Worm (Caenorhabditis elegans): ENCODE data around the gene psr-1.
A peak's percentile ranks its signal among the peaks of the same experiment; 100 is the strongest.

The psr-1 gene

DNA sequence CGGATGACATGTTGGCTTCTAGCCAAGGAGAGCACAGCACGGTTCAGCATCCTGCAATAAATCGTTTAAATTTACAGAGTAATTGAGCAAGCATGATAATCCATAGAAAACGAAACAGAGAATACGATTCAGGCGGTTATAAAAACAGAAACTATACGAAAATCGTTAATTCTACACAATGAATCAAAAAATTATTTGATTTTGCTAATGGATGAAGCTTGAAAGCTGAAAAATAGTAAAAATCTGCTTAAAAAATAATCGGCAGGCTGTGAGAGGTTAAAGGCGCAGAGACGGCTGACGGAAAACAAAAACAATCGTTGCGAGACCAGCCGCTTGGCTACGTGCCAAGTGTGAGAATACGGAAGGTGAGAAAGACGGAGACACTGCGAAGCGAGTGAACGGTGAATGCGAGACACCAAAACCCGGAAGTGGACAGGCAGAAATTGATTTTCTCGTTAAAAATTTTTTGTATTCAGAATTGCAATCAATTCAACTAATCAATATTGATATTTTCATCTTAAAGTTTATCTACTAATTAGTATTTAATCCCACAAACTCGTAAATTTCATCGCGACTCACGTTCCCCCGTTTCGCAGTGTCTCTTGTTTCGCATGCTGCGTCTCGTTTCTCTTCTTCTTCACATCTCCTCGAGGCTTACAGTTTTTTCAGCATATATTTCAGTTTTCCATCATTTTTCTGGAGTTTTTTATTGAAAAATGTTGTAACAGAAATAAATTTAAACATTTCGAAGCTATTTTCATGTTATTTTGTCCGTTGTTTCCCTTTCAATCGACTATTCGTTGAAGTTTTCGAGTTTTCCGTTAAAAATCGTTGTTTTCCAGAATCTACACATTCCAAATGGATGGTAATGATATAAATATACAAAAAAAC lies 7.3 kb downstream of the psr-1 start, which contains the start of the genes F29B9.11 and jmjd-1.2 (continued):
- no peak for TF ChIP-seq ceh-79 (tag; optimal IDR thresholded peaks at IDR 0.05)
- peak; percentile 89 for TF ChIP-seq B0336.3 (GFP tag; IDR thresholded peaks at IDR 0.05)
- TF ChIP-seq ceh-91 (GFP tag; IDR thresholded peaks at IDR 0.05), result peak; percentile 86
- peak; percentile 96 for TF ChIP-seq dox-1 (GFP tag; IDR thresholded peaks at IDR 0.05)
- no peak for TF ChIP-seq T26A5.8 (tag; optimal IDR thresholded peaks at IDR 0.05)
- peak; percentile 98 for TF ChIP-seq attf-5 (GFP tag; optimal IDR thresholded peaks at IDR 0.05)
- no peak for TF ChIP-seq F57A8.1 (GFP tag; optimal IDR thresholded peaks at IDR 0.05)
- peak; percentile 75; the same call in 1 of the 2 replicates for TF ChIP-seq madf-3 (GFP tag; IDR thresholded peaks at IDR 0.05)
- no peak for TF ChIP-seq cebp-2 (GFP tag; IDR thresholded peaks at IDR 0.05)
- peak; percentile 81 for TF ChIP-seq ztf-26 (tag; optimal IDR thresholded peaks at IDR 0.05)
- peak; percentile 42 for TF ChIP-seq gei-17 (GFP tag; optimal IDR thresholded peaks at IDR 0.05)
- TF ChIP-seq ZK185.1 (tag; optimal IDR thresholded peaks at IDR 0.05; ENCODE audit: poor library complexity, severe bottlenecking), result peak; percentile 44
- peak; percentile 92 for TF ChIP-seq lin-40 (tag; optimal IDR thresholded peaks at IDR 0.05)
- peak; percentile 61; the same call in 1 of the 2 replicates for TF ChIP-seq egl-44 (GFP tag; IDR thresholded peaks at IDR 0.05)
- peak; percentile 89 for TF ChIP-seq nfyb-1 (GFP tag; IDR thresholded peaks at IDR 0.05)
- TF ChIP-seq hmg-1.2 (GFP tag; IDR thresholded peaks at IDR 0.05), result peak; percentile 73
- TF ChIP-seq hrde-1 (tag; optimal IDR thresholded peaks at IDR 0.05; ENCODE audit: borderline replicate concordance), result no peak
- no peak for TF ChIP-seq nfya-1 (tag; optimal IDR thresholded peaks at IDR 0.05; ENCODE audit: borderline replicate concordance, insufficient read depth)
- no peak for TF ChIP-seq bed-1 (GFP tag; IDR thresholded peaks at IDR 0.05)
- no peak for TF ChIP-seq lsy-27 (tag; optimal IDR thresholded peaks at IDR 0.05; ENCODE audit: borderline replicate concordance, insufficient read depth)
- 0 out of 2 replicates have a peak, but pooled peaks have one; percentile 30 for TF ChIP-seq ztf-25 (GFP tag; IDR thresholded peaks at IDR 0.05)
- peak; percentile 86 for TF ChIP-seq tlf-1 (GFP tag; optimal IDR thresholded peaks at IDR 0.05)
- TF ChIP-seq snpc-4 (GFP tag; optimal IDR thresholded peaks at IDR 0.05), result peak; percentile 51
- TF ChIP-seq snpc-4 (tag; optimal IDR thresholded peaks at IDR 0.05), result peak; percentile 14 to 83 (median 77)
- peak; percentile 68 for TF ChIP-seq chd-7 (tag; optimal IDR thresholded peaks at IDR 0.05)
- TF ChIP-seq hsf-1 (GFP tag; IDR thresholded peaks at IDR 0.05), result peak; percentile 75
- peak; percentile 94 for TF ChIP-seq unc-130 (GFP tag; optimal IDR thresholded peaks at IDR 0.05)
- TF ChIP-seq T07F8.4 (tag; optimal IDR thresholded peaks at IDR 0.05), result peak; percentile 6
- TF ChIP-seq ztf-28 (GFP tag; IDR thresholded peaks at IDR 0.05), result peak; percentile 88; the same call in 1 of the 2 replicates
- peak; percentile 80 for TF ChIP-seq lir-1 (GFP tag; conservative IDR thresholded peaks at IDR 0.05)
- peak; percentile 77 for TF ChIP-seq C06A6.2 (GFP tag; conservative IDR thresholded peaks at IDR 0.05)
- no peak for TF ChIP-seq ztf-6 (GFP tag; IDR thresholded peaks at IDR 0.05)
- peak; percentile 49 for TF ChIP-seq somi-1 (GFP tag; optimal IDR thresholded peaks at IDR 0.05)
- no peak for TF ChIP-seq hlh-12 (tag; optimal IDR thresholded peaks at IDR 0.05)
- no peak for TF ChIP-seq dpff-1 (tag; optimal IDR thresholded peaks at IDR 0.05)
- TF ChIP-seq efl-1 (GFP tag; optimal IDR thresholded peaks at IDR 0.05), result peak; percentile 43
- TF ChIP-seq F23B12.7 (tag; optimal IDR thresholded peaks at IDR 0.05; ENCODE audit: insufficient read depth), result peak; percentile 0
- peak; percentile 85 for TF ChIP-seq akir-1 (GFP tag; optimal IDR thresholded peaks at IDR 0.05)
- TF ChIP-seq egrh-3 (GFP tag; IDR thresholded peaks at IDR 0.05), result peak; percentile 72
- TF ChIP-seq sdz-38 (tag; optimal IDR thresholded peaks at IDR 0.05), result no peak
- peak; percentile 26 for TF ChIP-seq F49E8.2 (tag; optimal IDR thresholded peaks at IDR 0.05; ENCODE audit: insufficient read depth)
- peak; percentile 94 for TF ChIP-seq pbrm-1 (GFP tag; IDR thresholded peaks at IDR 0.05)
- TF ChIP-seq lsl-1 (GFP tag; optimal IDR thresholded peaks at IDR 0.05), result peak; percentile 85
- TF ChIP-seq madf-10 (tag; optimal IDR thresholded peaks at IDR 0.05), result peak; percentile 86
- TF ChIP-seq nhr-90 (tag; optimal IDR thresholded peaks at IDR 0.05), result peak; percentile 17
- TF ChIP-seq F57C9.4 (tag; optimal IDR thresholded peaks at IDR 0.05), result no peak
